Worm (Caenorhabditis elegans): Measurements from ENCODE around the gene BE10.5.

- no peak for TF ChIP-seq pqm-1 (tag; optimal IDR thresholded peaks at IDR 0.05)
- no peak for TF ChIP-seq mdl-1 (tag; optimal IDR thresholded peaks at IDR 0.05)
- TF ChIP-seq ama-1 (optimal IDR thresholded peaks at IDR 0.05): no peak
- no peak for TF ChIP-seq snpc-4 (tag; optimal IDR thresholded peaks at IDR 0.05)
- TF ChIP-seq nhr-23 (tag; optimal IDR thresholded peaks at IDR 0.05): peak; percentile 94
- no peak for TF ChIP-seq jun-1 (tag; optimal IDR thresholded peaks at IDR 0.05)
- TF ChIP-seq fkh-10 (GFP tag; optimal IDR thresholded peaks at IDR 0.05): no peak
- TF ChIP-seq zag-1 (tag; optimal IDR thresholded peaks at IDR 0.05): no peak
- no peak for TF ChIP-seq ceh-82 (tag; optimal IDR thresholded peaks at IDR 0.05)
- no peak for TF ChIP-seq aly-2 (tag; optimal IDR thresholded peaks at IDR 0.05)
- TF ChIP-seq elt-2 (tag; optimal IDR thresholded peaks at IDR 0.05): no peak
Measured at ce11 chrIII:12848981-12849589, 42.5 kb upstream of the BE10.5 start.
